Worm (Caenorhabditis elegans) whole organism, early embryonic: ENCODE measurements around the gene oac-21.

Experiments used
- B0310.2 ChIP-seq: sonication (generic microtip); optimal IDR thresholded peaks from 2 replicates; lab custom pipeline; 2016; ENCODE audit warnings: mild to moderate bottlenecking, missing genetic modification characterization, missing compliant biosample characterization
- aly-1 ChIP-seq: sonication (generic microtip); optimal IDR thresholded peaks from 2 replicates; lab custom pipeline; 2016; ENCODE audit warnings: missing genetic modification characterization, missing compliant biosample characterization
- ama-1 ChIP-seq: fragments of 150-350 bp; optimal IDR thresholded peaks from 2 replicates; lab custom pipeline; 2014
- ceh-36 ChIP-seq: sonication (generic microtip); optimal IDR thresholded peaks from 2 replicates; lab custom pipeline; 2016; ENCODE audit warnings: missing genetic modification characterization, inconsistent platforms, missing compliant biosample characterization
- ets-7 ChIP-seq: sonication (generic microtip); optimal IDR thresholded peaks from 2 replicates; lab custom pipeline; 2016; ENCODE audit warnings: missing genotype, missing genetic modification characterization, missing compliant biosample characterization
- flt-1 ChIP-seq: fragments of 200-800 bp; sonication (Bioruptor generic); IDR thresholded peaks from 2 replicates; pipeline ENCODE4 v1.3.6; 2022; ENCODE audit warnings: missing genetic modification characterization, missing compliant biosample characterization
- hnd-1 ChIP-seq: sonication (generic microtip); optimal IDR thresholded peaks from 2 replicates; lab custom pipeline; 2016; ENCODE audit warnings: missing genetic modification characterization, missing compliant biosample characterization
- tbx-11 ChIP-seq: fragments of 200-800 bp; sonication (Bioruptor generic); IDR thresholded peaks from 2 replicates; pipeline ENCODE4 v1.3.6; 2022; ENCODE audit warnings: missing genetic modification characterization, missing compliant biosample characterization
- tra-4 ChIP-seq: sonication (generic microtip); optimal IDR thresholded peaks from 2 replicates; lab custom pipeline; 2017; ENCODE audit warnings: missing genetic modification characterization, missing compliant biosample characterization

- TF ChIP-seq ama-1 (lab: Kevin White, UChicago) = no peak
- no peak for TF ChIP-seq flt-1
- no peak for TF ChIP-seq ceh-36 (tag; lab: Kevin White, UChicago)
- TF ChIP-seq ets-7 (tag; lab: Kevin White, UChicago) = no peak
- no peak for TF ChIP-seq tbx-11 (GFP tag; lab: Robert Waterston, UW)
- TF ChIP-seq tra-4 (tag; lab: Kevin White, UChicago) = no peak
- TF ChIP-seq aly-1 (tag; lab: Kevin White, UChicago) = no peak
- TF ChIP-seq B0310.2 (tag; lab: Kevin White, UChicago) = no peak
- no peak for TF ChIP-seq hnd-1 (tag; lab: Kevin White, UChicago)
These were observed 25.4 kb downstream of the oac-21 start, which contains the start of gene F56D6.19 for ce11 chrIV:3914462-3914861.
